Worm (Caenorhabditis elegans) whole organism, midembryonic: ENCODE results near the gene clc-29.
"Not testable (repeated sequence)": the region's sequence is repeated elsewhere in the genome, so short reads cannot be mapped to it uniquely, and the experiment has no call there.

Experiments used
- T22C8.4 ChIP-seq: fragments of 200-800 bp; sonication (Bioruptor generic); IDR thresholded peaks from 2 replicates; pipeline ENCODE4 v1.3.6; 2022; ENCODE audit warnings: missing genetic modification characterization, missing compliant biosample characterization
- cog-1 ChIP-seq: sonication (generic microtip); optimal IDR thresholded peaks from 2 replicates; lab custom pipeline; 2016; ENCODE audit warnings: missing genetic modification characterization, missing compliant biosample characterization
- flt-1 ChIP-seq: fragments of 200-800 bp; sonication (Bioruptor generic); IDR thresholded peaks from 2 replicates; pipeline ENCODE4 v1.3.6; 2022; ENCODE audit warnings: missing genetic modification characterization, missing compliant biosample characterization
- klf-2 ChIP-seq: fragments of 200-800 bp; sonication (Bioruptor generic); conservative IDR thresholded peaks from 2 replicates; pipeline ENCODE4 v1.3.6; 2022; ENCODE audit warnings: missing genetic modification reagents, missing genetic modification characterization, missing compliant biosample characterization
- med-1 ChIP-seq: sonication (generic microtip); optimal IDR thresholded peaks from 2 replicates; lab custom pipeline; 2017; ENCODE audit warnings: missing genetic modification characterization, mild to moderate bottlenecking, missing compliant biosample characterization, antibody characterized with exemption, missing genetic modification reagents; ENCODE audit not compliant: insufficient read depth
- ref-1 ChIP-seq: fragments of 200-800 bp; sonication (Bioruptor generic); conservative IDR thresholded peaks from 2 replicates; pipeline ENCODE4 v1.3.6; 2022; ENCODE audit warnings: missing genetic modification reagents, missing genetic modification characterization, missing compliant biosample characterization
- tab-1 ChIP-seq: fragments of 200-800 bp; sonication (Bioruptor generic); IDR thresholded peaks from 2 replicates; pipeline ENCODE4 v1.3.6; 2022; ENCODE audit warnings: missing genetic modification characterization, missing compliant biosample characterization
- ztf-23 ChIP-seq: fragments of 200-800 bp; sonication (Bioruptor generic); IDR thresholded peaks from 2 replicates; pipeline ENCODE4 v1.3.6; 2022; ENCODE audit warnings: missing genetic modification reagents, missing genetic modification characterization, missing compliant biosample characterization
- ztf-29 ChIP-seq: fragments of 200-800 bp; sonication (Bioruptor generic); IDR thresholded peaks from 2 replicates; pipeline ENCODE4 v1.3.6; 2022; ENCODE audit warnings: missing genetic modification reagents, missing genetic modification characterization, missing compliant biosample characterization

Gene clc-29

ce11 chrIII:8344283-8344682 lies 3.4 kb downstream of the clc-29 start, which contains the start of gene ZC262.7:
Gene ZC262.7 (minus strand): TSS chrIII:8344336.
- not testable (repeated sequence) for TF ChIP-seq flt-1 (GFP tag; lab: Robert Waterston, UW); ztf-23 (GFP tag; lab: Robert Waterston, UW); cog-1 (tag; lab: Kevin White, UChicago)

- not testable (repeated sequence) for TF ChIP-seq tab-1, klf-2, flt-1 (GFP tag; lab: Robert Waterston, UW)
These were observed 8.3 kb downstream of the clc-29 start, which contains the start of gene clc-28 for ce11 chrIII:8339372-8339771. Gene clc-28 (minus strand): TSS chrIII:8339472.

ce11 chrIII:8334432-8334831 lies 13.3 kb downstream of the clc-29 start, which contains the start of gene ZC262.4:
Gene ZC262.4 (minus strand): TSS chrIII:8334532.
- TF ChIP-seq ztf-23 (GFP tag; lab: Robert Waterston, UW), result no peak
- TF ChIP-seq klf-2 (GFP tag; lab: Robert Waterston, UW), result no peak
- TF ChIP-seq tab-1 (GFP tag; lab: Robert Waterston, UW), result no peak
- TF ChIP-seq ref-1 (GFP tag; lab: Robert Waterston, UW), result no peak
- TF ChIP-seq ztf-29 (GFP tag; lab: Robert Waterston, UW), result no peak

- TF ChIP-seq cog-1 (tag; lab: Kevin White, UChicago) (no peak), tab-1 (GFP tag; lab: Robert Waterston, UW) (no peak)
These were observed 15.9 kb downstream of the clc-29 start, which contains the start of the genes mrps-18A and ZC262.2 for ce11 chrIII:8331779-8332178. Gene mrps-18A (minus strand): TSS chrIII:8331919. Gene ZC262.2 (plus strand): TSS chrIII:8332062.

ce11 chrIII:8331211-8331610 lies 16.5 kb downstream of the clc-29 start, which contains the start of gene iglr-2:
Gene iglr-2 (minus strand): TSS chrIII:8331311.
- TF ChIP-seq flt-1 (GFP tag; lab: Robert Waterston, UW) (no peak), klf-2 (GFP tag; lab: Robert Waterston, UW) (no peak), med-1 (GFP tag; lab: Kevin White, UChicago) (no peak), T22C8.4 (no peak), ztf-29 (GFP tag; lab: Robert Waterston, UW) (no peak), ref-1 (GFP tag; lab: Robert Waterston, UW) (no peak), cog-1 (tag; lab: Kevin White, UChicago) (no peak), ztf-23 (GFP tag; lab: Robert Waterston, UW) (no peak), tab-1 (GFP tag; lab: Robert Waterston, UW) (no peak)

- TF ChIP-seq tab-1 (GFP tag; lab: Robert Waterston, UW) (no peak), klf-2 (GFP tag; lab: Robert Waterston, UW) (no peak), ref-1 (GFP tag; lab: Robert Waterston, UW) (no peak), flt-1 (GFP tag; lab: Robert Waterston, UW) (no peak), T22C8.4 (no peak), ztf-29 (GFP tag; lab: Robert Waterston, UW) (no peak), ztf-23 (GFP tag; lab: Robert Waterston, UW) (no peak), med-1 (GFP tag; lab: Kevin White, UChicago) (no peak), cog-1 (tag; lab: Kevin White, UChicago) (no peak)
These were observed 21.9 kb downstream of the clc-29 start, which contains the start of gene ZC262.13 for ce11 chrIII:8325574-8326513. Gene ZC262.13 (plus strand): TSS chrIII:8326214.

ce11 chrIII:8324412-8324811 lies 23.3 kb downstream of the clc-29 start, which contains the start of gene F10E9.12:
Gene F10E9.12 (plus strand): TSS chrIII:8324542.
- TF ChIP-seq med-1 (GFP tag; lab: Kevin White, UChicago), result no peak
- TF ChIP-seq flt-1 (GFP tag; lab: Robert Waterston, UW), result no peak
- TF ChIP-seq ztf-23 (GFP tag; lab: Robert Waterston, UW), result no peak
- no peak for TF ChIP-seq klf-2 (GFP tag; lab: Robert Waterston, UW)
- no peak for TF ChIP-seq tab-1 (GFP tag; lab: Robert Waterston, UW)
- no peak for TF ChIP-seq cog-1 (tag; lab: Kevin White, UChicago)
- no peak for TF ChIP-seq ref-1 (GFP tag; lab: Robert Waterston, UW)
- TF ChIP-seq ztf-29 (GFP tag; lab: Robert Waterston, UW), result no peak
- TF ChIP-seq T22C8.4, result no peak

ce11 chrIII:8322645-8323213 lies 25.0 kb downstream of the clc-29 start, which contains the start of gene F10E9.1:
Gene F10E9.1 (plus strand): TSS chrIII:8323163.
- TF ChIP-seq flt-1 (GFP tag; lab: Robert Waterston, UW), result no peak
- TF ChIP-seq med-1 (GFP tag; lab: Kevin White, UChicago), result no peak

- no peak for TF ChIP-seq flt-1 (GFP tag; lab: Robert Waterston, UW)
- no peak for TF ChIP-seq T22C8.4
- no peak for TF ChIP-seq ref-1 (GFP tag; lab: Robert Waterston, UW)
- no peak for TF ChIP-seq tab-1 (GFP tag; lab: Robert Waterston, UW)
- no peak for TF ChIP-seq ztf-23 (GFP tag; lab: Robert Waterston, UW)
These were observed 26.5 kb downstream of the clc-29 start for ce11 chrIII:8321225-8321624.
